Worm (Caenorhabditis elegans) whole organism, early embryonic: ENCODE results near the gene str-25.

ENCODE experiments used
- B0310.2 ChIP-seq: sonication (generic microtip); optimal IDR thresholded peaks from 2 replicates; lab custom pipeline; 2016; ENCODE audit warnings: mild to moderate bottlenecking, missing genetic modification characterization, missing compliant biosample characterization
- F13C5.2 ChIP-seq: sonication (generic microtip); optimal IDR thresholded peaks from 2 replicates; lab custom pipeline; 2017; ENCODE audit warnings: mild to moderate bottlenecking, missing genetic modification characterization, inconsistent platforms, missing compliant biosample characterization
- aly-1 ChIP-seq: sonication (generic microtip); optimal IDR thresholded peaks from 2 replicates; lab custom pipeline; 2016; ENCODE audit warnings: missing genetic modification characterization, missing compliant biosample characterization
- ama-1 ChIP-seq: fragments of 150-350 bp; optimal IDR thresholded peaks from 2 replicates; lab custom pipeline; 2014
- ceh-13 ChIP-seq: fragments of 200-800 bp; sonication (Bioruptor generic); optimal IDR thresholded peaks from 2 replicates; lab custom pipeline; 2018; ENCODE audit warnings: mild to moderate bottlenecking, missing genetic modification characterization, missing compliant biosample characterization
- ceh-36 ChIP-seq: sonication (generic microtip); optimal IDR thresholded peaks from 2 replicates; lab custom pipeline; 2016; ENCODE audit warnings: missing genetic modification characterization, inconsistent platforms, missing compliant biosample characterization
- ets-7 ChIP-seq: sonication (generic microtip); optimal IDR thresholded peaks from 2 replicates; lab custom pipeline; 2016; ENCODE audit warnings: missing genotype, missing genetic modification characterization, missing compliant biosample characterization
- flt-1 ChIP-seq: fragments of 200-800 bp; sonication (Bioruptor generic); IDR thresholded peaks from 2 replicates; pipeline ENCODE4 v1.3.6; 2022; ENCODE audit warnings: missing genetic modification characterization, missing compliant biosample characterization
- hmbx-1 ChIP-seq: sonication (generic microtip); optimal IDR thresholded peaks from 2 replicates; lab custom pipeline; 2016; ENCODE audit warnings: mild to moderate bottlenecking, missing genetic modification characterization, missing compliant biosample characterization
- hmg-4 ChIP-seq: fragments of 200-800 bp; sonication (Bioruptor generic); optimal IDR thresholded peaks from 2 replicates; lab custom pipeline; 2018; ENCODE audit warnings: mild to moderate bottlenecking, missing genetic modification characterization, missing compliant biosample characterization
- hnd-1 ChIP-seq: sonication (generic microtip); optimal IDR thresholded peaks from 2 replicates; lab custom pipeline; 2016; ENCODE audit warnings: missing genetic modification characterization, missing compliant biosample characterization
- pes-1 ChIP-seq: fragments of 200-800 bp; sonication (Bioruptor generic); IDR thresholded peaks from 2 replicates; pipeline ENCODE4 v1.3.6; 2022; ENCODE audit warnings: missing genetic modification reagents, missing genetic modification characterization, missing compliant biosample characterization
- scrt-1 ChIP-seq: fragments of 200-800 bp; sonication (Bioruptor generic); IDR thresholded peaks from 2 replicates; pipeline ENCODE4 v1.3.6; 2022; ENCODE audit warnings: missing genetic modification characterization, missing compliant biosample characterization
- sea-1 ChIP-seq: fragments of 200-800 bp; sonication (Bioruptor generic); conservative IDR thresholded peaks from 2 replicates; pipeline ENCODE4 v1.3.6; 2022; ENCODE audit warnings: missing genetic modification characterization, missing compliant biosample characterization
- tbx-11 ChIP-seq: fragments of 200-800 bp; sonication (Bioruptor generic); IDR thresholded peaks from 2 replicates; pipeline ENCODE4 v1.3.6; 2022; ENCODE audit warnings: missing genetic modification characterization, missing compliant biosample characterization
- tbx-37 ChIP-seq: fragments of 200-800 bp; sonication (Bioruptor generic); conservative IDR thresholded peaks from 2 replicates; pipeline ENCODE4 v1.3.6; 2022; ENCODE audit warnings: missing genetic modification reagents, missing genetic modification characterization, missing compliant biosample characterization
- tra-4 ChIP-seq: sonication (generic microtip); optimal IDR thresholded peaks from 2 replicates; lab custom pipeline; 2017; ENCODE audit warnings: missing genetic modification characterization, missing compliant biosample characterization

The str-25 gene

DNA sequence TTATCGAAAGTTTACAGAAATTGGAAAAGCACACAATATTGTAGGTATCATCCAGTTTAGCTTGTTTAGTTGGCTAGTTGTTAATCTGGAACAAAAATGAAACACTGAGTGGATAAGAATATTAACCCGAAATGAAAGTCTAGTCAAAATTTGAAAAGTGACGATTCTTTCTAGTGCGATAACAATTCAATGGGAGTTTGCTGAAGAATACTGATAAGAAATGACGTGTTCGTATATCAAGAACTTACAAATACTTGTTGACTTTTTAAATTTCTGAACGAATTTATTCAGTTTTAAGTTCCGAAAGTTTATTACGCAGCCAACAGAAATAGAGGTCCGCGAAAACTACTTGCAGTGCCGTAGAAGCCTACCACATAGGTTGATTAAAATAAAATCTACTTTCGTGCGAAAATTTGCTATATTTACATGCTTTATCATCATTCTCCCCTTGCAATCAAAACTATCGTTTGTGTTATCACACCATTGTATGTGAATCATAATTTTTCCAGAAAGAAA is 27.6 kb downstream of the str-25 start, which contains the start of gene fbxa-88:
Gene fbxa-88, minus strand, starts transcription at position 51 of the 516 bp plus-strand sequence.
- TF ChIP-seq ama-1 (no peak), hmbx-1 (tag; lab: Kevin White, UChicago) (no peak), ceh-13 (GFP tag; lab: Kevin White, UChicago) (no peak), B0310.2 (tag; lab: Kevin White, UChicago) (no peak), hnd-1 (tag; lab: Kevin White, UChicago) (no peak), ets-7 (tag; lab: Kevin White, UChicago) (no peak)

DNA sequence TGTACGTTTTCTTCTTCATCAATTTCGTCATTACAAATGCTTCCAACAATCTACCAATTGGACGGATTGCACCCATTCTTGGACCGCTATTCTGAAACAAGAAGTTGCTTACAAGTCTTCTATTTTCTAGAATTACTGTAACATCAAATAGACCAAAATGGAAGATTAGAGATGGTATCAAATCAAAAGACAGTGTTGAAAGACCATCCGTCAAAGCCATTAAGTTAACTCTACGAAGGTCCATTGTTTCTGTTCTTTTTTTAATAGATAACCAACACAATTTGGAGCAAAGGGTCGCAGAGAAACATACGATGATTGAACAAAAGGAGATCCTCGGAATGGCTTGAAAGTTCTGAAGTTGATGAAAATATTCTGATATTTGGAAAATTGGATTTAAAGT is 29.5 kb downstream of the str-25 start:
- TF ChIP-seq flt-1 (no peak), tra-4 (tag; lab: Kevin White, UChicago) (no peak), B0310.2 (tag; lab: Kevin White, UChicago) (no peak), scrt-1 (GFP tag; lab: Robert Waterston, UW) (no peak), hmbx-1 (tag; lab: Kevin White, UChicago) (no peak), hnd-1 (tag; lab: Kevin White, UChicago) (no peak), ceh-13 (GFP tag; lab: Kevin White, UChicago) (no peak), ama-1 (no peak), tbx-11 (GFP tag; lab: Robert Waterston, UW) (no peak), aly-1 (tag; lab: Kevin White, UChicago) (no peak)

DNA sequence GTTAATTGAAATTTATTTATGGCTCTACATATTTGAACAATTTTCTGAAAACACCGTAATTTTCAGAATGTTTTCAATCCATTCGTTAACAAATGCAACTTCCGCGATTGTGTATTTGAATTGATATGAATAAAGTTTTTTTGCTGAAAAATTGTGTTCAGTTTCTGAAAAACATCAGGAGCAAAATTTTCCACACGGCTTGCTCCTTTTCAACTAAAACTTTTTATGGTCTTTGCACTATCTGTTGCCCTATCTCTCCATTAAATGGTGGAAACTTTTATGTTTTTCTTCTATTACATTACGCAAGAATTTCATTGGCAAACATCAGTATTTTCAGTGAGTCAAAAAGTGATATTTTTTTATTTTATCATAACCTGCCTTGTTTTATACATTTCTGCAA is 33.3 kb downstream of the str-25 start, which contains the start of gene F10A3.4:
Gene F10A3.4, plus strand, starts transcription at position 301 of the 400 bp plus-strand sequence.
- TF ChIP-seq sea-1: no peak
- TF ChIP-seq F13C5.2 (tag; lab: Kevin White, UChicago): no peak

DNA sequence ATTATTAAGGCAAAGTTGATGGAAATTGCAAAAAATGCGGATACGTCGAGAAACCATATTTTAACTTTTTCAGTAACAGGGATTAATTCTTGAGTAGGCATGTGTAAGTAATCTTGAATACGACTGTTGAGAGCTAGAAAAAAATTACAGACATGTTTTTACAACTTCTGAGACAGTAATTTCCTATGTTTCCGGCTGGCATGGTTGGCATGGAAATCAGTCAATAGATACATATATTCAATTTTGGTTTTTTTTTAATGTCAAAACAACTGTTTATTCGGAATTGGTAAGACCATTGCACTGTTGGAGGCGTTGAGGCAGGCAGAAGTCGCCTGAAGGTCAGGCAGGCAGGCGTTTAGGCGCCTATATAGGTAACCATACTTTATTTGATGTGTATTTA is 37.9 kb downstream of the str-25 start, which contains the start of gene str-254:
Gene str-254, minus strand, starts transcription at position 101 of the 400 bp plus-strand sequence.
- no peak for TF ChIP-seq sea-1
- TF ChIP-seq F13C5.2 (tag; lab: Kevin White, UChicago): no peak
- no peak for TF ChIP-seq tbx-37 (GFP tag; lab: Robert Waterston, UW)
- TF ChIP-seq flt-1: no peak
- no peak for TF ChIP-seq ceh-13 (GFP tag; lab: Kevin White, UChicago)
- no peak for TF ChIP-seq ceh-36 (tag; lab: Kevin White, UChicago)
- TF ChIP-seq scrt-1 (GFP tag; lab: Robert Waterston, UW): no peak
- TF ChIP-seq ama-1: no peak
- no peak for TF ChIP-seq B0310.2 (tag; lab: Kevin White, UChicago)
- TF ChIP-seq hmbx-1 (tag; lab: Kevin White, UChicago): no peak
- TF ChIP-seq aly-1 (tag; lab: Kevin White, UChicago): no peak
- no peak for TF ChIP-seq hmg-4
- TF ChIP-seq pes-1 (GFP tag; lab: Robert Waterston, UW): no peak
- no peak for TF ChIP-seq hnd-1 (tag; lab: Kevin White, UChicago)
- TF ChIP-seq ets-7 (tag; lab: Kevin White, UChicago): no peak

DNA sequence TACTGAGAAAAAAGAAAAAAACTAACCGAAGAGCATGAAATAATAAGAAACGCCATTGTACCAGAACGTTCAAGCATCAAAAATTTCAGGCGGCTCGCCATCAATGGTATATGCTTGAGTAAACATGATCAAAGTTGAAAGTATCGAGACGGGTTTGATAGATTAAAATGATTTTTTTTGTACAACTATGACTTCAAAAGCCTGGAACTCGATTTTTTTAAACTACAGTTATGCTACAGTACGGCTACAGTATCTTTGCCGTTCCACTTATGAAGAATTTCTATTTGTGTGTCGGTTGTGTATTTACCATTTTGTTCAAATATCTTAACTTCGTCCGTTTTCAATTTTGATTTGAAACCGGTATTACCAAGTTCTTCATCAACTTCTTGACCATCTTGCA is 39.6 kb downstream of the str-25 start, which contains the start of gene str-97:
Gene str-97, minus strand, starts transcription at position 101 of the 400 bp plus-strand sequence.
- no peak for TF ChIP-seq B0310.2 (tag; lab: Kevin White, UChicago)
- TF ChIP-seq ceh-13 (GFP tag; lab: Kevin White, UChicago): no peak
- no peak for TF ChIP-seq tbx-37 (GFP tag; lab: Robert Waterston, UW)
- no peak for TF ChIP-seq F13C5.2 (tag; lab: Kevin White, UChicago)
- no peak for TF ChIP-seq hmg-4
- TF ChIP-seq hmbx-1 (tag; lab: Kevin White, UChicago): no peak
- no peak for TF ChIP-seq flt-1
- TF ChIP-seq tbx-11 (GFP tag; lab: Robert Waterston, UW): no peak
- no peak for TF ChIP-seq pes-1 (GFP tag; lab: Robert Waterston, UW)
- TF ChIP-seq hnd-1 (tag; lab: Kevin White, UChicago): no peak
- no peak for TF ChIP-seq ceh-36 (tag; lab: Kevin White, UChicago)
- no peak for TF ChIP-seq ets-7 (tag; lab: Kevin White, UChicago)
- no peak for TF ChIP-seq sea-1
- no peak for TF ChIP-seq tra-4 (tag; lab: Kevin White, UChicago)

DNA sequence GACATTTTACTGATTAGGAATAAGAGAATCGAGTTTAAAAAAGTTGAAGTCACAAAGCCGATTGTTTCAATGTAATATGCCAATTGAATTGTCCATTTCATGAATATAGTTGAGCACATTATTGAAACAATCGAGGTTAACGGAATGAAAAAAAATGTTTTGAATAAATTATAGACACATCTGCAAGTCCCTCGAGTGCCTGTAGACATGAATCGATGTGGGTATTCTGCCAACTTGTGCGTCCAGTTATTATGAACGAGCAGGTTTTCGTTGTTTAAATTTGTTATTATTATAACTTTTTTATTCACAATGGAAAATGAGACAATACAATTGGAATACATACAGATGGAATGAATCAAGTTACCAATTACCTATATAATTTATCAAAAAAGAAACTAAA is 42.9 kb downstream of the str-25 start, which contains the start of gene str-99:
Gene str-99, minus strand, starts transcription at position 101 of the 400 bp plus-strand sequence.
- TF ChIP-seq ama-1 (no peak), B0310.2 (tag; lab: Kevin White, UChicago) (no peak), flt-1 (no peak), tbx-37 (GFP tag; lab: Robert Waterston, UW) (no peak), ceh-36 (tag; lab: Kevin White, UChicago) (no peak), F13C5.2 (tag; lab: Kevin White, UChicago) (no peak), tra-4 (tag; lab: Kevin White, UChicago) (no peak), tbx-11 (GFP tag; lab: Robert Waterston, UW) (no peak), sea-1 (no peak), pes-1 (GFP tag; lab: Robert Waterston, UW) (no peak), hmbx-1 (tag; lab: Kevin White, UChicago) (no peak), hmg-4 (no peak), ets-7 (tag; lab: Kevin White, UChicago) (no peak), hnd-1 (tag; lab: Kevin White, UChicago) (no peak)

DNA sequence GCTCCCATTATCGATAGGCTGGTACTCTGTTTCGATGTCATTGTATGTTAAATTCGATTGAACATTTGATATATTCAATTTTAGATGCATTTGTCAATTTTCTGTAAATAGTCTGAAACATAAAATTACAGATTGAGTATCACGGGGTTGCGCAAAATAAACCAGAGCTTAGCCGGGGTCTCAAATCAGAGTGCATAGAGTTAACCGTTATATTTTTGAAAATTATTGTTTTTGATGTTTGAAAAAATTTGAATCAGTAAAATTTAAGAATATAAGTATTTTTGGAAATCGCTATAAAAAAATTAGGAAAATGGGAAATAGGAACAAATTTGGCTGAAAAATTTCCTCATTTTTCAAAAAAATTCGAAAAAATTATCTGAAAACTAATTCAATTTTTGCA is 44.1 kb downstream of the str-25 start, which contains the start of gene F10A3.17:
Gene F10A3.17, minus strand, starts transcription at position 101 of the 400 bp plus-strand sequence.
- no peak for TF ChIP-seq ceh-13 (GFP tag; lab: Kevin White, UChicago)
- no peak for TF ChIP-seq hmbx-1 (tag; lab: Kevin White, UChicago)
- no peak for TF ChIP-seq aly-1 (tag; lab: Kevin White, UChicago)

DNA sequence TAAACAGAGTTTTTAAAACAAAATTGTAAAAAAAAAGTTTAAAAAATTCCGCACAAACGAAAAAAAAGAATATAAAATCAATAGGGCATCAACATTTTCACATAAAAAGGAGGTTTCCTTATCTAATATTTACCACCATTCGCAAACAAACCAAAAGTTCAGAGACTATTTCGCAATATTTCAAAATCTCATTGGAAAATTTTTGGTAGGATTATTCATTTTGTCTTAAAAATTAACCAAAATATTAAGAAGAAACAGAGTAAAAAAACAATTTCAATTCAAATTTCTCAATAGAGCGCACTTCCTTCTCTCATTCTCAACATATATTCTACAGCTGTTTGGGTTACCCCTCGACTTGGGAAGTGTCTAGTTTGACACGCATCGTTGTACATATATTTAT is 44.6 kb downstream of the str-25 start:
- TF ChIP-seq tbx-11 (GFP tag; lab: Robert Waterston, UW) (no peak), B0310.2 (tag; lab: Kevin White, UChicago) (no peak), tra-4 (tag; lab: Kevin White, UChicago) (no peak), F13C5.2 (tag; lab: Kevin White, UChicago) (no peak), ets-7 (tag; lab: Kevin White, UChicago) (no peak), ceh-13 (GFP tag; lab: Kevin White, UChicago) (no peak), hnd-1 (tag; lab: Kevin White, UChicago) (no peak), ama-1 (no peak), hmg-4 (no peak), flt-1 (no peak), sea-1 (no peak), pes-1 (GFP tag; lab: Robert Waterston, UW) (no peak), hmbx-1 (tag; lab: Kevin White, UChicago) (no peak), ceh-36 (tag; lab: Kevin White, UChicago) (no peak), scrt-1 (GFP tag; lab: Robert Waterston, UW) (no peak), aly-1 (tag; lab: Kevin White, UChicago) (no peak), tbx-37 (GFP tag; lab: Robert Waterston, UW) (no peak)
